Worm (Caenorhabditis elegans): ENCODE data around the gene B0218.7.

ce11 chrIV:8115462-8115861 lies 50.4 kb downstream of the B0218.7 start, which contains the start of gene irld-8:
- TF ChIP-seq dve-1 (tag; optimal IDR thresholded peaks at IDR 0.05; ENCODE audit: insufficient read depth): no peak
- TF ChIP-seq mep-1 (tag; optimal IDR thresholded peaks at IDR 0.05): no peak
- no peak for TF ChIP-seq lin-15B (tag; optimal IDR thresholded peaks at IDR 0.05)
- TF ChIP-seq aly-2 (tag; optimal IDR thresholded peaks at IDR 0.05): no peak
- no peak for TF ChIP-seq pha-4 (GFP tag; IDR thresholded peaks at IDR 0.05)
- no peak for TF ChIP-seq pha-4 (tag; optimal IDR thresholded peaks at IDR 0.05)
- no peak for TF ChIP-seq dmd-8 (GFP tag; IDR thresholded peaks at IDR 0.05)
- no peak for TF ChIP-seq ama-1 (optimal IDR thresholded peaks at IDR 0.05)
